Worm (Caenorhabditis elegans): Measurements from ENCODE around the gene cest-2.1.

ce11 chrV:14193451-14193850, 22.2 kb upstream of the cest-2.1 start, which contains the start of gene atfs-1:
- TF ChIP-seq mab-5 (tag; optimal IDR thresholded peaks at IDR 0.05) (no peak), nhr-2 (tag; optimal IDR thresholded peaks at IDR 0.05) (no peak)

Data from whole organism, mixed stage, embryonic.